Fruit fly (Drosophila melanogaster) whole organism, wandering third instar larva: Measurements from ENCODE around the gene Mul1.

Experiments used
- Abd-B ChIP-seq: fragments of >200 bp; optimal IDR thresholded peaks from 2 replicates; lab custom pipeline; 2017; ENCODE audit warnings: missing biosample characterization, missing genetic modification characterization
- Dif ChIP-seq: fragments of 200-275, 200-300 bp; sonication (Bioruptor generic); optimal IDR thresholded peaks from 2 replicates; lab custom pipeline; 2018; ENCODE audit warnings: missing biosample characterization, missing genetic modification characterization; ENCODE audit not compliant: partially characterized antibody
- Hnf4 ChIP-seq: fragments of 200-800 bp; sonication (Bioruptor generic); optimal IDR thresholded peaks from 2 replicates; lab custom pipeline; 2016; ENCODE audit warnings: missing biosample characterization, mild to moderate bottlenecking, missing genetic modification characterization
- Hr78 ChIP-seq: fragments of >200 bp; optimal IDR thresholded peaks from 2 replicates; lab custom pipeline; 2017; ENCODE audit warnings: missing biosample characterization, missing genetic modification characterization
- N ChIP-seq: fragments of >200 bp; optimal IDR thresholded peaks from 2 replicates; lab custom pipeline; 2018; ENCODE audit warnings: missing biosample characterization, missing external identifiers, missing genetic modification characterization
- OdsH ChIP-seq: fragments of 200-800 bp; sonication (Bioruptor generic); optimal IDR thresholded peaks from 2 replicates; lab custom pipeline; 2016; ENCODE audit warnings: missing biosample characterization, mild to moderate bottlenecking, missing genetic modification characterization
- Rel ChIP-seq, 2 experiments: fragments of 200-800 bp; sonication (Bioruptor generic) in 1 of 2; optimal IDR thresholded peaks; 2 replicates in 1 of 2; 3 replicates in 1 of 2; lab custom pipeline; 2016 to 2019; ENCODE audit warnings: mild to moderate bottlenecking in 2 of 2, missing biosample characterization in 2 of 2, missing genetic modification characterization in 2 of 2, moderate library complexity in 1 of 2
- fru ChIP-seq: fragments of 200-800 bp; sonication (Bioruptor generic); optimal IDR thresholded peaks from 3 replicates; lab custom pipeline; 2016; ENCODE audit warnings: missing biosample characterization, mild to moderate bottlenecking, missing genetic modification characterization
- h ChIP-seq: fragments of 200-800 bp; sonication (Bioruptor generic); optimal IDR thresholded peaks from 3 replicates; lab custom pipeline; 2016; ENCODE audit warnings: missing biosample characterization, mild to moderate bottlenecking, missing genetic modification characterization
- jim ChIP-seq: fragments of 175-275, 200-325 bp; sonication (Bioruptor generic); optimal IDR thresholded peaks from 2 replicates; lab custom pipeline; 2016; ENCODE audit warnings: missing biosample characterization, mild to moderate bottlenecking, missing genetic modification characterization
- pan ChIP-seq: fragments of >200 bp; optimal IDR thresholded peaks from 2 replicates; lab custom pipeline; 2017
- psq ChIP-seq: fragments of 200-800 bp; sonication (Bioruptor generic); optimal IDR thresholded peaks from 3 replicates; lab custom pipeline; 2017; ENCODE audit warnings: missing biosample characterization, mild to moderate bottlenecking, missing genetic modification characterization, moderate library complexity
- rgr ChIP-seq: fragments of 200-800 bp; sonication (Bioruptor generic); optimal IDR thresholded peaks from 3 replicates; lab custom pipeline; 2016; ENCODE audit warnings: missing biosample characterization, mild to moderate bottlenecking, missing genetic modification characterization

- TF ChIP-seq h (GFP tag; lab: Kevin White, UChicago) = no peak
- TF ChIP-seq psq (GFP tag; lab: Kevin White, UChicago) = no peak
- no peak for TF ChIP-seq Hr78 (GFP tag; lab: Kevin White, UChicago)
- TF ChIP-seq fru (GFP tag; lab: Kevin White, UChicago) = no peak
- no peak for TF ChIP-seq pan (lab: Kevin White, UChicago)
- no peak for TF ChIP-seq Hnf4 (GFP tag; lab: Kevin White, UChicago)
- TF ChIP-seq Rel (GFP tag; optimal IDR thresholded peaks at IDR 0.05; lab: Kevin White, UChicago) = no peak
- no peak for TF ChIP-seq Rel (tag; optimal IDR thresholded peaks at IDR 0.05; lab: Kevin White, UChicago)
- no peak for TF ChIP-seq N (GFP tag; lab: Kevin White, UChicago)
- no peak for TF ChIP-seq OdsH (GFP tag; lab: Kevin White, UChicago)
- no peak for TF ChIP-seq Abd-B (GFP tag; lab: Kevin White, UChicago)
- TF ChIP-seq rgr (GFP tag; lab: Kevin White, UChicago) = no peak
- no peak for TF ChIP-seq jim
- TF ChIP-seq Dif (GFP tag; lab: Kevin White, UChicago) = no peak
These were observed 44.8 kb upstream of the Mul1 start for dm6 chr3L:3976438-3976837.
